Fruit fly (Drosophila melanogaster) whole organism, embryonic: ENCODE results near the gene Ctr1B.
A peak's percentile ranks its signal among the peaks of the same experiment; 100 is the strongest.

ENCODE experiments used
- BEAF-32 ChIP-seq: fragments of 200-800 bp; sonication (Bioruptor generic); optimal IDR thresholded peaks from 3 replicates; lab custom pipeline; 2017; ENCODE audit warnings: missing biosample characterization, missing genetic modification characterization, mild to moderate bottlenecking, moderate library complexity, missing genetic modification reagents
- CG12659 ChIP-seq: fragments of 200-800 bp; sonication (Bioruptor generic); optimal IDR thresholded peaks from 3 replicates; lab custom pipeline; 2017; ENCODE audit warnings: mild to moderate bottlenecking, missing biosample characterization, missing genetic modification reagents, missing genetic modification characterization
- CG13287 ChIP-seq: fragments of 200-800 bp; sonication (Bioruptor generic); IDR thresholded peaks from 2 replicates; pipeline ENCODE4 v1.3.6; 2022; ENCODE audit warnings: missing biosample characterization, missing genetic modification characterization; ENCODE audit not compliant: partially characterized antibody
- CG14710 ChIP-seq: fragments of 200-800 bp; sonication (Bioruptor generic); optimal IDR thresholded peaks from 3 replicates; lab custom pipeline; 2019; ENCODE audit warnings: missing biosample characterization, mild to moderate bottlenecking, missing genetic modification characterization, moderate library complexity
- CG15514 ChIP-seq: fragments of 200-800 bp; sonication (Bioruptor generic); optimal IDR thresholded peaks from 3 replicates; lab custom pipeline; 2017; ENCODE audit warnings: missing biosample characterization, missing genetic modification characterization, mild to moderate bottlenecking, moderate library complexity, missing genetic modification reagents
- CG1603 ChIP-seq: fragments of 200-800 bp; sonication (Bioruptor generic); optimal IDR thresholded peaks from 2 replicates; lab custom pipeline; 2019; ENCODE audit warnings: missing biosample characterization, mild to moderate bottlenecking, missing genetic modification characterization, moderate library complexity
- CG2116 ChIP-seq: fragments of 200-800 bp; sonication (Bioruptor generic); optimal IDR thresholded peaks from 3 replicates; lab custom pipeline; 2018; ENCODE audit warnings: missing biosample characterization, mild to moderate bottlenecking, missing genetic modification characterization
- CG2120 ChIP-seq: fragments of 200-800 bp; sonication (Bioruptor generic); optimal IDR thresholded peaks from 3 replicates; lab custom pipeline; 2016; ENCODE audit warnings: missing biosample characterization, missing genetic modification characterization
- CG31388 ChIP-seq: fragments of 200-800 bp; sonication (Bioruptor generic); optimal IDR thresholded peaks from 2 replicates; lab custom pipeline; 2016; ENCODE audit warnings: missing biosample characterization, missing genetic modification characterization
- CG33213 ChIP-seq: fragments of 200-800 bp; sonication (Bioruptor generic); optimal IDR thresholded peaks from 3 replicates; lab custom pipeline; 2016; ENCODE audit warnings: missing biosample characterization, missing genetic modification characterization
- CG3847 ChIP-seq: fragments of 200-800 bp; sonication (Bioruptor generic); IDR thresholded peaks from 2 replicates; pipeline ENCODE4 v1.3.6; 2022; ENCODE audit warnings: missing biosample characterization, missing genetic modification characterization
- CG4424 ChIP-seq: fragments of 200-800 bp; sonication (Bioruptor generic); optimal IDR thresholded peaks from 3 replicates; lab custom pipeline; 2016; ENCODE audit warnings: missing biosample characterization, missing genetic modification characterization
- CG7357 ChIP-seq: fragments of 200-800 bp; sonication (Bioruptor generic); IDR thresholded peaks from 3 replicates; pipeline ENCODE4 v1.3.6; 2022; ENCODE audit warnings: missing biosample characterization, missing genetic modification characterization
- CG7786 ChIP-seq: fragments of 200-800 bp; sonication (Bioruptor generic); optimal IDR thresholded peaks from 2 replicates; lab custom pipeline; 2016; ENCODE audit warnings: missing biosample characterization, missing genetic modification characterization
- Dref ChIP-seq: fragments of 200-800 bp; sonication (Bioruptor generic); IDR thresholded peaks from 2 replicates; pipeline ENCODE4 v1.3.6; 2022; ENCODE audit warnings: missing biosample characterization, missing genetic modification characterization
- E2f2 ChIP-seq: fragments of 200-800 bp; sonication (Bioruptor generic); IDR thresholded peaks from 2 replicates; pipeline ENCODE4 v1.3.6; 2022; ENCODE audit warnings: missing biosample characterization, missing genetic modification characterization
- H15 ChIP-seq: fragments of 200-800 bp; sonication (Bioruptor generic); IDR thresholded peaks from 3 replicates; pipeline ENCODE4 v1.3.6; 2022; ENCODE audit warnings: missing biosample characterization, missing genetic modification characterization
- HmgZ ChIP-seq: fragments of 200-800 bp; sonication (Bioruptor generic); optimal IDR thresholded peaks from 2 replicates; lab custom pipeline; 2018; ENCODE audit warnings: missing biosample characterization, mild to moderate bottlenecking, missing genetic modification characterization
- Lpt ChIP-seq: fragments of >200 bp; optimal IDR thresholded peaks from 2 replicates; lab custom pipeline; 2018; ENCODE audit warnings: missing biosample characterization, missing genetic modification characterization
- MBD-R2 ChIP-seq: fragments of 200-800 bp; sonication (Bioruptor generic); IDR thresholded peaks from 2 replicates; pipeline ENCODE4 v1.3.6; 2022; ENCODE audit warnings: missing biosample characterization, missing genetic modification characterization
- MESR4 ChIP-seq: fragments of 200-800 bp; sonication (Bioruptor generic); optimal IDR thresholded peaks from 2 replicates; lab custom pipeline; 2018; ENCODE audit warnings: missing biosample characterization, mild to moderate bottlenecking, missing genetic modification characterization, moderate library complexity
- MTF-1 ChIP-seq: fragments of 200-800 bp; sonication (Bioruptor generic); optimal IDR thresholded peaks from 2 replicates; lab custom pipeline; 2018; ENCODE audit warnings: missing biosample characterization, mild to moderate bottlenecking, missing genetic modification characterization, borderline replicate concordance
- Med ChIP-seq: fragments of 200-800 bp; sonication (Bioruptor generic); peaks from one replicate; lab custom pipeline; 2016; ENCODE audit warnings: missing biosample characterization, missing genetic modification characterization, mild to moderate bottlenecking, inconsistent platforms, moderate library complexity
- Myb ChIP-seq: fragments of 200-800 bp; sonication (Bioruptor generic); optimal IDR thresholded peaks from 2 replicates; lab custom pipeline; 2016; ENCODE audit warnings: missing biosample characterization, missing genetic modification characterization
- Pdp1 ChIP-seq, 2 experiments: fragments of 200-800 bp; sonication (Bioruptor generic); optimal IDR thresholded peaks; 3 replicates each; lab custom pipeline; 2016; ENCODE audit warnings: missing biosample characterization in 2 of 2, missing genetic modification characterization in 2 of 2, mild to moderate bottlenecking in 1 of 2, moderate library complexity in 1 of 2
- Sry-δ ChIP-seq: fragments of 200-800 bp; sonication (Bioruptor generic); optimal IDR thresholded peaks from 2 replicates; lab custom pipeline; 2016; ENCODE audit warnings: missing biosample characterization, missing genetic modification characterization
- Trl ChIP-seq, 3 experiments: fragments of >200 bp in 2 of 3; fragments of 200-800 bp in 1 of 3; sonication (Bioruptor generic) in 1 of 3; optimal IDR thresholded peaks; 2 replicates in 1 of 3; 3 replicates in 2 of 3; lab custom pipeline; 2016 to 2017; ENCODE audit warnings: missing biosample characterization in 1 of 3, missing genetic modification characterization in 1 of 3
- YL-1 ChIP-seq: fragments of 200-800 bp; sonication (Bioruptor generic); optimal IDR thresholded peaks from 3 replicates; lab custom pipeline; 2017; ENCODE audit warnings: missing biosample characterization, mild to moderate bottlenecking, missing genetic modification characterization
- dpn ChIP-seq, 2 experiments: fragments of 200-800 bp; sonication (Bioruptor generic); optimal IDR thresholded peaks; 3 replicates each; lab custom pipeline; 2016; ENCODE audit warnings: missing biosample characterization in 2 of 2, missing genetic modification characterization in 2 of 2
- en ChIP-seq: fragments of 200-800 bp; sonication (Bioruptor generic); optimal IDR thresholded peaks from 2 replicates; lab custom pipeline; 2016; ENCODE audit warnings: missing biosample characterization, missing genetic modification characterization
- ewg ChIP-seq: fragments of 200-800 bp; sonication (Bioruptor generic); optimal IDR thresholded peaks from 3 replicates; lab custom pipeline; 2017; ENCODE audit warnings: mild to moderate bottlenecking, missing biosample characterization, missing genetic modification reagents, missing genetic modification characterization
- gro ChIP-seq: fragments of 200-800 bp; sonication (Bioruptor generic); optimal IDR thresholded peaks from 2 replicates; lab custom pipeline; 2016; ENCODE audit warnings: missing biosample characterization, missing genetic modification characterization
- hkb ChIP-seq, 2 experiments: fragments of 200-800 bp in 1 of 2; fragments of >200 bp in 1 of 2; sonication (Bioruptor generic) in 1 of 2; IDR thresholded peaks in 1 of 2; optimal IDR thresholded peaks in 1 of 2; 2 replicates each; pipeline versions ENCODE4 v1.3.6 to Lab custom; 2017 to 2022; ENCODE audit warnings: missing biosample characterization in 1 of 2, missing genetic modification characterization in 1 of 2
- insv ChIP-seq, 2 experiments: fragments of 200-800 bp; sonication (Bioruptor generic); optimal IDR thresholded peaks; 3 replicates each; lab custom pipeline; 2016 to 2018; ENCODE audit warnings: missing biosample characterization in 2 of 2, missing genetic modification characterization in 2 of 2
- pita ChIP-seq: fragments of 200-800 bp; sonication (Bioruptor generic); optimal IDR thresholded peaks from 2 replicates; lab custom pipeline; 2017; ENCODE audit warnings: missing biosample characterization, mild to moderate bottlenecking, missing genetic modification characterization
- pzg ChIP-seq: fragments of 200-800 bp; sonication (Bioruptor generic); optimal IDR thresholded peaks from 3 replicates; lab custom pipeline; 2018; ENCODE audit warnings: missing biosample characterization, mild to moderate bottlenecking, missing genetic modification characterization, moderate library complexity
- row ChIP-seq: fragments of 200-800 bp; sonication (Bioruptor generic); IDR thresholded peaks from 3 replicates; pipeline ENCODE4 v1.3.6; 2022; ENCODE audit warnings: missing biosample characterization, missing genetic modification characterization
- sd ChIP-seq: fragments of 200-800 bp; sonication (Bioruptor generic); optimal IDR thresholded peaks from 3 replicates; lab custom pipeline; 2018; ENCODE audit warnings: missing biosample characterization, mild to moderate bottlenecking, missing genetic modification characterization, moderate library complexity
- vvl ChIP-seq: fragments of 200-800 bp; sonication (Bioruptor generic); IDR thresholded peaks from 2 replicates; pipeline ENCODE4 v1.3.6; 2022; ENCODE audit warnings: missing biosample characterization, missing genetic modification characterization
- zen2 ChIP-seq: fragments of 200-800 bp; sonication (Bioruptor generic); IDR thresholded peaks from 3 replicates; pipeline ENCODE4 v1.3.6; 2022; ENCODE audit warnings: missing biosample characterization, missing genetic modification characterization; ENCODE audit not compliant: partially characterized antibody

Gene Ctr1B

DNA sequence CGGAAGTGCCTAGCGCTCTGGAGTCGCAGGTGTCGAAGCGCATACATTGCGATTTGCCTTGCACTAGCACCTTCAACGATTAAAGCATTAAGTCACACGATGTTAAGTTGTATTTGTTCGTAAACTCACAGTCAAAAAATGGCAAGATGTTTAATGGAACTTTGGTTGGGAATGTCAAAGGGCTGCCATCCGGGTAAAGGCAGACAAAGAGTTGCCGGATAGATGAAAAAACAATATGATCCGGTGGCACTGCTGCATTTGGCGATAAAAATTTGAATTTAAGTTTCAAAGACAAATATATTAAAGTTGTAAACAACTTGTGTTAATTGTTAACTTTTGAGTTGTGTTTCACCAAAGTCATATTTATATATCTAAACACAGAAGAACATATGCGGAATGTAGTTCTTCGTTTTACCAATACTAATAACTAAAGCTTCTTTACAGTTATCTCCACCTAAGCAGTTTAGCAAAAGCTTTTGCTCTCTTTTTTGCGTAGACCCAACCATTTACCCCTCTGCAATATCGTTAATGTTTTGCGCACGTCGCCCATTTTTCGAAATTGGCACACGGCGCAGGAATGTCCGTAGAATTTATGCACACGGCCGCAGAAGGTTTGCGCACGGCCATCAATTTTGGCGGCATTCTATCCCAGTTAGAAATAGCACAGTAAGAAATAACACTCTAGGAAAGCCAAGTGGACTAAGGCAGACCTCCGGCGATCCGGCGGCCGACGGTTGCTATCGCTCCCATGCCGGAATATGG, 887 bp upstream of the Ctr1B start, which contains the start of gene Coq2 (continued):
- no peak for TF ChIP-seq en
- TF ChIP-seq pita: peak; percentile 15
- TF ChIP-seq ewg (GFP tag; lab: Kevin White, UChicago): peak; percentile 38
- peak; percentile 79 for TF ChIP-seq Med (GFP tag; lab: Kevin White, UChicago)
- peak in 1 of 2 experiments; percentile 18 for TF ChIP-seq Pdp1 (GFP tag; optimal IDR thresholded peaks at IDR 0.05; lab: Kevin White, UChicago)
- peak; percentile 96 for TF ChIP-seq E2f2 (GFP tag; lab: Robert Waterston, UW)
- TF ChIP-seq vvl (GFP tag; lab: Robert Waterston, UW): peak; percentile 29; the same call in 1 of the 2 replicates
- peak; percentile 88 for TF ChIP-seq Myb (GFP tag; lab: Kevin White, UChicago)
- TF ChIP-seq CG1603 (tag; lab: Kevin White, UChicago): peak; percentile 72
- TF ChIP-seq Lpt (GFP tag; lab: Kevin White, UChicago): no peak
- TF ChIP-seq CG2116 (GFP tag; lab: Kevin White, UChicago): peak; percentile 84
- TF ChIP-seq sd (tag; lab: Kevin White, UChicago): peak; percentile 92
- no peak for TF ChIP-seq dpn (GFP tag; optimal IDR thresholded peaks at IDR 0.05; lab: Kevin White, UChicago)
- TF ChIP-seq Trl (optimal IDR thresholded peaks at IDR 0.05; lab: Kevin White, UChicago): peak in 1 of 2 experiments; percentile 4
- TF ChIP-seq Trl (GFP tag; optimal IDR thresholded peaks at IDR 0.05; lab: Kevin White, UChicago): no peak
- peak in 1 of 2 experiments; percentile 93 for TF ChIP-seq insv (GFP tag; optimal IDR thresholded peaks at IDR 0.05; lab: Kevin White, UChicago)
- TF ChIP-seq CG2120 (GFP tag; lab: Kevin White, UChicago): peak; percentile 25
- TF ChIP-seq HmgZ (tag; lab: Kevin White, UChicago): peak; percentile 2
- no peak for TF ChIP-seq H15 (GFP tag; lab: Robert Waterston, UW)
- peak; percentile 46 for TF ChIP-seq BEAF-32
- peak; percentile 100 for TF ChIP-seq MTF-1 (GFP tag; lab: Kevin White, UChicago)
- no peak for TF ChIP-seq zen2
- TF ChIP-seq CG15514 (GFP tag; lab: Kevin White, UChicago): peak; percentile 60
- TF ChIP-seq CG33213 (GFP tag; lab: Kevin White, UChicago): peak; percentile 21
- TF ChIP-seq CG13287 (GFP tag; lab: Robert Waterston, UW): peak; percentile 44; the same call in 1 of the 2 replicates
- TF ChIP-seq Sry-δ (GFP tag; lab: Kevin White, UChicago): peak; percentile 44
- peak; percentile 29 for TF ChIP-seq CG14710 (tag; lab: Kevin White, UChicago)
- TF ChIP-seq YL-1 (GFP tag; lab: Kevin White, UChicago): no peak
- TF ChIP-seq hkb (optimal IDR thresholded peaks at IDR 0.05; lab: Kevin White, UChicago): peak; percentile 42
- TF ChIP-seq hkb (GFP tag; IDR thresholded peaks at IDR 0.05; lab: Robert Waterston, UW): no peak
- peak; percentile 28; the same call in 1 of the 3 replicates for TF ChIP-seq row (GFP tag; lab: Robert Waterston, UW)
- peak; percentile 52 for TF ChIP-seq MESR4 (GFP tag; lab: Kevin White, UChicago)
- TF ChIP-seq CG7357: no peak
- no peak for TF ChIP-seq CG4424 (GFP tag; lab: Kevin White, UChicago)
- peak; percentile 47; the same call in 1 of the 2 replicates for TF ChIP-seq Dref (GFP tag; lab: Robert Waterston, UW)
- TF ChIP-seq CG7786 (GFP tag; lab: Kevin White, UChicago): no peak
- peak; percentile 74 for TF ChIP-seq pzg (GFP tag; lab: Kevin White, UChicago)
- TF ChIP-seq CG3847: peak; percentile 77
- TF ChIP-seq CG31388 (GFP tag; lab: Kevin White, UChicago): no peak
- peak; percentile 25 for TF ChIP-seq CG12659 (GFP tag; lab: Kevin White, UChicago)
- peak; percentile 82 for TF ChIP-seq MBD-R2 (GFP tag; lab: Robert Waterston, UW)
- no peak for TF ChIP-seq gro (GFP tag; lab: Kevin White, UChicago)
